Fruit fly (Drosophila melanogaster): ENCODE data around the gene CG10747.

DNA sequence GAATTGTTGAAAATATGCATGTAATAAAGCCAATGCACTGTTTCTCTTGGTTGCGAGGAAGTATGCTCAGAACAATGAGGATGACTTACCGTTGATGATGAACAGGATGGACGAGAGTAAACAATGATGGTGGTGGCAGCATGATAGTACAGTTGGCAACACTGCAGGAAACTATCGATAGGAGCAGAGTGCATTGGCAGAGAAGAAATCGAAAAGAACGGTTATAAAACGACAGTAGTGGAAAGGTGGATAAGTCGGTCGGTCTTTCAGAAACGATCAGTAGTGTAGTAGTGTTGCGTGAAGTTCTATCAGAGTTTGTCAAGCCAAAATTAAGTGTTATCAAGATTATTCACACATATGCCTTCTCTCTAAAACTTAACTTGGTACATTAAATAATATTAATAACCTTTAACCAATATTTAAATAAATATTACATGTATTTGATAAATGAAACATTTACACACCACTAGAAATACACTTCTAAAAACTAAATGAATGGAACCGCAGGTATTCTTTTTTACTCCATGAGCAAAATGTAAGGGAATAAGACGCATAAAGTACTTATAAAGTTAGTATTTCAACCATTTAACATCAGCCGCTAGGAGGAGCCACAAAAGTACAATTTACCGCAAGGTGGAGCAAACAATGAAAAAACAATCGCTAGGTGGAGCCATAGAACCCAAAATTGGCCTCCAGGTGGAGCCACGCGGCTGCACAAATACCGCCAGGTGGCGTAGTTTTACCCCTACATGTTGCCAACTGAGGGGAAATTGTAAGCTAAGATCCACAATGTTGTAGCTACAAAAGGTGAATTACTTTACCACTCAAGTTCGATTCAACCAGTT, 29.5 kb upstream of the CG10747 start:
- no peak for TF ChIP-seq ttk (optimal IDR thresholded peaks at IDR 0.05)
- no peak for TF ChIP-seq Sin3A (optimal IDR thresholded peaks at IDR 0.05)
